Worm (Caenorhabditis elegans): ENCODE measurements around the gene F55B11.6.

ce11 chrIV:14390023-14390614 is 26.9 kb downstream of the F55B11.6 start:
- TF ChIP-seq him-1 (tag; optimal IDR thresholded peaks at IDR 0.05) (no peak), W03F9.2 (tag; optimal IDR thresholded peaks at IDR 0.05) (no peak)
